Fruit fly (Drosophila melanogaster) S2 (cell line): ENCODE data around the gene Orco.

ENCODE experiments used
- CG8478 ChIP-seq: fragments of >200 bp; optimal IDR thresholded peaks from 2 replicates; lab custom pipeline; 2018
- CTCF ChIP-seq, 2 experiments: fragments of >200 bp; optimal IDR thresholded peaks; 2 replicates each; lab custom pipeline; 2018

DNA sequence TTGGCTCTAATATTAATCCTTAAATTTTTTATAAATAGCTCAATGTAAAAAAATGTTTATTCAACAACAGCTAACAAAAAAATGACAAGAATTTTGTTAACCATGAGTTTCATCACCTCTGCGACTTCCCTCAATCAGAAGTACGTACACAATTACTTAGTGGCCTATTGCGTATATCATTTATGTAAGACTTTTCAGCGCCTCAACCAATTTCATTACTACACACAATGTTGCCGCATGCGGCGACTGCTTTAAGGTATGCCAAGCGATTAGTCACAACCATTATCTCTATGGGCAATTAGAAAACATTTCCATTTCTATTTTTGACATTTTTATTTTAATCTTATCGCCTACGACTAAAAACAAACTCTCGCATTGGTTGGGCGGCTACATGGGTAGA, 46.4 kb upstream of the Orco start:
- TF ChIP-seq CG8478 (lab: Kevin White, UChicago) (no peak), CTCF (optimal IDR thresholded peaks at IDR 0.05; lab: Kevin White, UChicago) (no peak)
